Worm (Caenorhabditis elegans): ENCODE measurements around the gene seb-3.

The seb-3 gene

ce11 chrX:15034787-15035186, 8.7 kb downstream of the seb-3 start, which contains the start of gene dsc-1:
TSS of gene dsc-1 (minus strand) at chrX:15034832.
- TF ChIP-seq fkh-4 (tag; optimal IDR thresholded peaks at IDR 0.05; ENCODE audit: borderline replicate concordance) (peak; percentile 62), aha-1 (tag; optimal IDR thresholded peaks at IDR 0.05) (no peak), nhr-47 (tag; optimal IDR thresholded peaks at IDR 0.05) (peak; percentile 1), pax-3 (tag; optimal IDR thresholded peaks at IDR 0.05) (peak; percentile 72)

DNA sequence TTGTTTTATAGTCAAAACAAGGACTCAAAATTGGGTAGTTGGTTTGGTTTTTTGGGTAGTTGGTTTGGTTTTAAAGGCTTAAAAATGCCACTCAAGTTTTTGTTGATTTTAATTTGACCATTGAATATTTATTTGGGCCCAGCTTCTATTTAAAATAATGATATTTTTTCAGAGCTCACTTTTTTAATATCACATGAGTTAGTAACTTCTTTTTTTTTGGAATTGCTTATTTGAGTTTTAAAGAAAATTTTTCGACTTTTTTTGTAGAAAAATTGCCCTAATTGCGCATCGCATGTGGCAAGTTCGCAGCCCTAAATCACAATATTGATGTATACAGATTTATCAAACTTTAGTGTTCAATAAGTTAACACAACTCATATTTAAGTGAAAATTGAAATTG, 9.6 kb downstream of the seb-3 start:
- TF ChIP-seq rnt-1 (tag; optimal IDR thresholded peaks at IDR 0.05), result no peak

DNA sequence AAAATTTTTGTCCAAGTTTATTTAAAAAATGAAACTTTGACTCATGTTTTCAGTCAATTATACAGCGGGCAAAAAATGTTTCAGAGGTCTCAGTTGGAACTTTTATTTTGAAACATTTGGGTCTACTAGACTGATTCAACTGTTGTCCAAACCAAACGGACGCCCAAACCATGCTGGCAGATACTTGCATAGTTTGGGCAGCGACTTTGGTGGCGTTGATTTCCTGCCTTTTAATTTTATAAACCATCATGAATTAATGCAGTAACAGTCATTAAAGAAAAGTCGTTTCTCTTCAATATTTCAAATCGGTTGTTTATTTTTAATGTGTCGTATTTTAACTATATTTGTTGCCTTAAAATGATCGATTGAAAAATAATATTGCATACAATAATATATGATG, 10.2 kb downstream of the seb-3 start:
- TF ChIP-seq sox-4 (tag; optimal IDR thresholded peaks at IDR 0.05) (no peak), efl-1 (optimal IDR thresholded peaks at IDR 0.05) (no peak), efl-1 (GFP tag; optimal IDR thresholded peaks at IDR 0.05 in 1 of 2) (peak in 1 of 2 experiments; percentile 38), ama-1 (optimal IDR thresholded peaks at IDR 0.05) (no peak)

ce11 chrX:15039029-15039695, 13.1 kb downstream of the seb-3 start:
- TF ChIP-seq snu-23 (GFP tag; optimal IDR thresholded peaks at IDR 0.05), result peak; percentile 28
- TF ChIP-seq efl-1 (optimal IDR thresholded peaks at IDR 0.05), result no peak
- TF ChIP-seq efl-1 (GFP tag; optimal IDR thresholded peaks at IDR 0.05 in 1 of 2), result peak in 1 of 2 experiments; percentile 92
- peak; percentile 1 for TF ChIP-seq fkh-4 (tag; optimal IDR thresholded peaks at IDR 0.05; ENCODE audit: borderline replicate concordance)
- peak in 1 of 2 experiments; percentile 12 for TF ChIP-seq lsy-2 (tag; optimal IDR thresholded peaks at IDR 0.05)
- TF ChIP-seq rnt-1 (tag; optimal IDR thresholded peaks at IDR 0.05), result peak; percentile 42
- TF ChIP-seq lin-14 (GFP tag; optimal IDR thresholded peaks at IDR 0.05), result peak; percentile 26
- no peak for TF ChIP-seq C16A3.4 (tag; optimal IDR thresholded peaks at IDR 0.05)
- TF ChIP-seq nhr-71 (tag; optimal IDR thresholded peaks at IDR 0.05), result peak; percentile 65
- no peak for TF ChIP-seq C04F5.9 (tag; optimal IDR thresholded peaks at IDR 0.05)
- no peak for TF ChIP-seq elt-2 (tag; optimal IDR thresholded peaks at IDR 0.05)

DNA sequence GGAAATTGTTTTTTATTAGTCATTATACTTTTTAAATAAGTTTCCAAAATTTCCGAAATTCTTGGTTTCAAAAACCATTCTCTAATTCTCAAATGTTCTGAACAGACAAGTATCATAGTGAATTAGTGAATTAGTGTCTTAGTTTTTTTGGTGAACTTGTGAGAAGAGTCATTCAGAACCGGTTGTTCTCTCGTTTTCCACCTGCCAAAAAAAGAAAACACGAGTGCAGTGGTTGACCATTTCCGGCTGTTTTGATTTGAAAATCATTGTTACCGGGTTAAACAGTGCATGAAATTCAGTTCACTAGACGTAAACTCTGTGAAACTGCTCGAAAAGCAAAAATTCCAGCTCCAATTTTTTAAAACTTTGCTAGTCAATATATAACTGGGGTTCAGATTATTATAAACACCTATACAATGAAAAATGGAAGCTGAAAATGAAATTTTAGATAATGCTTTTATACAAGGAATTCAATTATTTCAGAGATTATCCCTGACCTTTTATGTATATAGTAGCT, 13.6 kb downstream of the seb-3 start:
- TF ChIP-seq lin-35 (GFP tag; optimal IDR thresholded peaks at IDR 0.05), result peak in 1 of 2 experiments; percentile 1
- no peak for TF ChIP-seq fkh-8 (tag; optimal IDR thresholded peaks at IDR 0.05)
- peak; percentile 54 for TF ChIP-seq grh-1 (GFP tag; IDR thresholded peaks at IDR 0.05)
- TF ChIP-seq snu-23 (GFP tag; optimal IDR thresholded peaks at IDR 0.05), result peak; percentile 10
- TF ChIP-seq nhr-90 (tag; optimal IDR thresholded peaks at IDR 0.05; ENCODE audit: poor library complexity), result no peak
- no peak for TF ChIP-seq aha-1 (tag; optimal IDR thresholded peaks at IDR 0.05)
- peak; percentile 51 for TF ChIP-seq lin-14 (GFP tag; optimal IDR thresholded peaks at IDR 0.05)
- no peak for TF ChIP-seq vab-15 (tag; optimal IDR thresholded peaks at IDR 0.05)
- peak; percentile 80 for TF ChIP-seq nhr-85 (tag)

DNA sequence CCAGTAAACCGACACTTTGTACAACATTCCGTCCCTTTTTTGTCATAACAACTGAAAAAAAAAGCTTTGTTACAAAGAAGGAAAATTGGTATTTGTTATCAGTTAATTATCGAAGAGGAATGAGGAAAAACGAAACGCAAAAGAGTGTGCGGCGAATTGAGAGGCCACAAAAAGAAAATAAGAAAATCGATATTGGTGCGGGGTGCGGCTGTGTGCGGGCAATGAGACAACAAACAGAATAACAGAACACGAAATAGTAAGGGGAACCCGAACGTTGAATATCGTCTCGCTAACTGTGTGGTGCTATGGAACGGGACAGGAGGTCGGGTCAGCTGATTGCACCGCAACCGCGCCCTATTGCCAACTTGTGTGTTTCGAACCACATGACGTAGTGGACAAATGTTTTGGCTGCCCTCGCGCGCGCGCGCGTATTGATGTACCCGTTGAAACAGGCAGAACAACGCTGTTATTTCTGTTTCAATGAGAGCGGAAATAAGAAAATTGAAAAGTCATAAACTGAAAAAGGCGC, 14.5 kb downstream of the seb-3 start, which contains the start of gene C18B12.4:
Gene C18B12.4 (minus strand): TSS at position 51 of the 529 bp plus-strand sequence.
- TF ChIP-seq hpl-2 (GFP tag; optimal IDR thresholded peaks at IDR 0.05), result no peak
- TF ChIP-seq lir-3 (tag; optimal IDR thresholded peaks at IDR 0.05; ENCODE audit: poor library complexity), result peak; percentile 54
- TF ChIP-seq lin-39 (tag; optimal IDR thresholded peaks at IDR 0.05), result no peak
- peak; percentile 93 for TF ChIP-seq skn-1 (tag; optimal IDR thresholded peaks at IDR 0.05)
- peak; percentile 23 for TF ChIP-seq elt-2 (tag; optimal IDR thresholded peaks at IDR 0.05)
- no peak for TF ChIP-seq mef-2 (tag; optimal IDR thresholded peaks at IDR 0.05)
- no peak for TF ChIP-seq nhr-11 (tag; optimal IDR thresholded peaks at IDR 0.05)
- TF ChIP-seq ets-5 (GFP tag; IDR thresholded peaks at IDR 0.05), result no peak
- no peak for TF ChIP-seq ces-1 (GFP tag; optimal IDR thresholded peaks at IDR 0.05)
- TF ChIP-seq zag-1 (tag; optimal IDR thresholded peaks at IDR 0.05), result no peak
- no peak for TF ChIP-seq nhr-76 (tag; optimal IDR thresholded peaks at IDR 0.05)
- peak; percentile 87 for TF ChIP-seq nhr-19 (GFP tag; conservative IDR thresholded peaks at IDR 0.05)
- TF ChIP-seq efl-3 (GFP tag; optimal IDR thresholded peaks at IDR 0.05), result no peak
- peak; percentile 73 for TF ChIP-seq nhr-90 (tag; optimal IDR thresholded peaks at IDR 0.05; ENCODE audit: poor library complexity)
- no peak for TF ChIP-seq unc-62 (GFP tag; optimal IDR thresholded peaks at IDR 0.05)
- peak; percentile 19 for TF ChIP-seq F16B12.6 (tag; optimal IDR thresholded peaks at IDR 0.05)
- no peak for TF ChIP-seq tlp-1 (tag; optimal IDR thresholded peaks at IDR 0.05)
- TF ChIP-seq lin-35 (GFP tag; optimal IDR thresholded peaks at IDR 0.05), result peak; percentile 79 to 90
- peak; percentile 30 for TF ChIP-seq fkh-10 (GFP tag; optimal IDR thresholded peaks at IDR 0.05)
- TF ChIP-seq nhr-77 (tag; optimal IDR thresholded peaks at IDR 0.05), result peak; percentile 54
- peak; percentile 56 for TF ChIP-seq fkh-4 (tag; optimal IDR thresholded peaks at IDR 0.05; ENCODE audit: borderline replicate concordance)
- TF ChIP-seq hlh-4 (tag; optimal IDR thresholded peaks at IDR 0.05), result no peak
- TF ChIP-seq snu-23 (GFP tag; optimal IDR thresholded peaks at IDR 0.05), result peak; percentile 94
- TF ChIP-seq fkh-8 (tag; optimal IDR thresholded peaks at IDR 0.05), result peak; percentile 85
- peak; percentile 63 for TF ChIP-seq blmp-1 (tag; optimal IDR thresholded peaks at IDR 0.05)
